Fruit fly (Drosophila melanogaster) whole organism, wandering third instar larva: ENCODE measurements around the gene CG13049.

Experiments used
- Dfd ChIP-seq: fragments of >200 bp; optimal IDR thresholded peaks from 2 replicates; lab custom pipeline; 2017; ENCODE audit warnings: missing biosample characterization, missing genetic modification characterization
- Hr83 ChIP-seq: fragments of 200-300 bp; sonication (Bioruptor generic); optimal IDR thresholded peaks from 2 replicates; lab custom pipeline; 2016; ENCODE audit warnings: missing biosample characterization, mild to moderate bottlenecking, missing genetic modification characterization, moderate library complexity; ENCODE audit not compliant: poor library complexity, severe bottlenecking
- Myc ChIP-seq: fragments of >200 bp; optimal IDR thresholded peaks from 2 replicates; lab custom pipeline; 2017
- usp ChIP-seq: fragments of >200 bp; optimal IDR thresholded peaks from 2 replicates; lab custom pipeline; 2017; ENCODE audit warnings: missing biosample characterization, missing genetic modification characterization

DNA sequence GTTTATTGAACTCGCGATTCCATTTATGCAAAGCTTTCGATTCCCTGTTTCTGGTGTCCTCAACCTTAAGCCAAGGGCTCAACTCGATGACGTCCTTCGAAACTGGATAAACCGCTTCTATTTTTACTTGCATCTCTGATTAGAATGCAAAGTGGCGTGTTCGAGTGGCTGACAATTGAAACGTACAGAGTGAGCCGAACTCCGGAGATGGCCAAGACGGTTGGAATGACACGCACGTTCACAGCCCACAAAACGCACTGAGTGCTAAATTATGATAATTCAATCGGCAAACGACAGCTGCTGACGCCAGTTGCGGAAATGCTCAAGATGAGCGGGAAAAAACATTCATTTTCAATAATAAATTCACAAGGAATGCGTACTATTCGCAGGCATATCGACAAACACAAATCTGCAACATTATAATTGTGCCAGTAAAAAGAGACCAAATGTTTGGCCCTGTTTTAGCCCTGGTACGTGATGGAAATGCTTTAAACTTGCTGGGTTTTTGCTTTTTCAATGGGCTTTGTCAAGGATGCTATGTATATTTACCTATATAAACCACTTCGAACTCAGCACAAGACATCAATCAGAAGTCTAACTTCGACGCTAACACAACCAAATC is 9.3 kb downstream of the CG13049 start, which contains the start of gene CG13066:
- no peak for TF ChIP-seq Myc (lab: Kevin White, UChicago)
- TF ChIP-seq Hr83 (GFP tag; lab: Kevin White, UChicago), result no peak
- no peak for TF ChIP-seq Dfd (GFP tag; lab: Kevin White, UChicago)
- no peak for TF ChIP-seq usp
